Fruit fly (Drosophila melanogaster) whole organism, embryonic: ENCODE data around the gene CG15382.

ENCODE experiments used
- Awh ChIP-seq: fragments of 200-800 bp; sonication (Bioruptor generic); IDR thresholded peaks from 2 replicates; pipeline ENCODE4, ENCODE4 v1.3.6; 2022; ENCODE audit warnings: missing biosample characterization, missing genetic modification characterization
- CG10366 ChIP-seq: fragments of 200-800 bp; sonication (Bioruptor generic); IDR thresholded peaks from 2 replicates; pipeline ENCODE4 v1.3.6; 2022; ENCODE audit warnings: missing biosample characterization, missing genetic modification characterization
- CG10543 ChIP-seq: fragments of 200-800 bp; sonication (Bioruptor generic); optimal IDR thresholded peaks from 3 replicates; lab custom pipeline; 2017; ENCODE audit warnings: missing biosample characterization, mild to moderate bottlenecking, missing genetic modification characterization, moderate library complexity
- CG11456 ChIP-seq: fragments of 200-800 bp; sonication (Bioruptor generic); IDR thresholded peaks from 3 replicates; pipeline ENCODE4 v1.3.6; 2022; ENCODE audit warnings: missing biosample characterization, missing genetic modification characterization
- CG12219 ChIP-seq: fragments of 200-800 bp; sonication (Bioruptor generic); optimal IDR thresholded peaks from 3 replicates; lab custom pipeline; 2018; ENCODE audit warnings: missing biosample characterization, mild to moderate bottlenecking, missing genetic modification characterization
- CG12769 ChIP-seq: fragments of 200-800 bp; sonication (Bioruptor generic); optimal IDR thresholded peaks from 2 replicates; lab custom pipeline; 2019; ENCODE audit warnings: missing biosample characterization, mild to moderate bottlenecking, missing genetic modification characterization, moderate library complexity
- CG13296 ChIP-seq: fragments of 200-800 bp; sonication (Bioruptor generic); optimal IDR thresholded peaks from 3 replicates; lab custom pipeline; 2018; ENCODE audit warnings: missing biosample characterization, mild to moderate bottlenecking, missing genetic modification characterization
- CG14014 ChIP-seq: fragments of 200-800 bp; sonication (Bioruptor generic); IDR thresholded peaks from 2 replicates; pipeline ENCODE4 v1.3.6; 2022; ENCODE audit warnings: missing biosample characterization, missing genetic modification characterization
- CG16815 ChIP-seq: fragments of 200-800 bp; sonication (Bioruptor generic); optimal IDR thresholded peaks from 3 replicates; lab custom pipeline; 2017; ENCODE audit warnings: missing biosample characterization, mild to moderate bottlenecking, missing genetic modification characterization
- CG17328 ChIP-seq: fragments of 200-800 bp; sonication (Bioruptor generic); IDR thresholded peaks from 2 replicates; pipeline ENCODE4 v1.3.6; 2022; ENCODE audit warnings: missing biosample characterization, missing genetic modification characterization
- CG17359 ChIP-seq: fragments of 200-800 bp; sonication (Bioruptor generic); optimal IDR thresholded peaks from 3 replicates; lab custom pipeline; 2018; ENCODE audit warnings: missing biosample characterization, mild to moderate bottlenecking, missing genetic modification characterization, moderate library complexity
- CG18476 ChIP-seq: fragments of 200-800 bp; sonication (Bioruptor generic); optimal IDR thresholded peaks from 2 replicates; lab custom pipeline; 2016; ENCODE audit warnings: missing biosample characterization, mild to moderate bottlenecking, missing genetic modification characterization
- CG32767 ChIP-seq: fragments of 200-800 bp; sonication (Bioruptor generic); IDR thresholded peaks from 2 replicates; pipeline ENCODE4 v1.3.6; 2022; ENCODE audit warnings: missing biosample characterization, missing genetic modification characterization
- CG3407 ChIP-seq: fragments of 200-800 bp; sonication (Bioruptor generic); optimal IDR thresholded peaks from 2 replicates; lab custom pipeline; 2018; ENCODE audit warnings: missing biosample characterization, mild to moderate bottlenecking, missing genetic modification characterization
- CG4360 ChIP-seq: fragments of 200-800 bp; sonication (Bioruptor generic); IDR thresholded peaks from 2 replicates; pipeline ENCODE4 v1.3.6; 2022; ENCODE audit warnings: missing biosample characterization, missing genetic modification characterization
- CG6813 ChIP-seq: fragments of 200-800 bp; sonication (Bioruptor generic); optimal IDR thresholded peaks from 2 replicates; lab custom pipeline; 2017; ENCODE audit warnings: missing biosample characterization, missing genetic modification characterization, mild to moderate bottlenecking, moderate library complexity, missing genetic modification reagents
- CG8765 ChIP-seq: fragments of 200-800 bp; sonication (Bioruptor generic); IDR thresholded peaks from 2 replicates; pipeline ENCODE4 v1.3.6; 2022; ENCODE audit warnings: missing biosample characterization, missing genetic modification characterization
- CG9817 ChIP-seq: fragments of 200-800 bp; sonication (Bioruptor generic); optimal IDR thresholded peaks from 2 replicates; lab custom pipeline; 2018; ENCODE audit warnings: missing biosample characterization, mild to moderate bottlenecking, missing genetic modification characterization, moderate library complexity
- Lim3 ChIP-seq: fragments of 200-800 bp; sonication (Bioruptor generic); IDR thresholded peaks from 2 replicates; pipeline ENCODE4 v1.3.6; 2022; ENCODE audit warnings: missing biosample characterization, missing genetic modification characterization
- Med ChIP-seq: fragments of 200-800 bp; sonication (Bioruptor generic); peaks from one replicate; lab custom pipeline; 2016; ENCODE audit warnings: missing biosample characterization, missing genetic modification characterization, mild to moderate bottlenecking, inconsistent platforms, moderate library complexity
- NC2β ChIP-seq: fragments of 200-800 bp; sonication (Bioruptor generic); optimal IDR thresholded peaks from 2 replicates; lab custom pipeline; 2016; ENCODE audit warnings: missing biosample characterization, missing genetic modification characterization
- Neu2 ChIP-seq: fragments of 200-800 bp; sonication (Bioruptor generic); optimal IDR thresholded peaks from 3 replicates; lab custom pipeline; 2016; ENCODE audit warnings: missing biosample characterization, missing genetic modification characterization, borderline replicate concordance
- Nf-YC ChIP-seq: fragments of 200-800 bp; optimal IDR thresholded peaks from 3 replicates; lab custom pipeline; 2019; ENCODE audit warnings: missing biosample characterization, mild to moderate bottlenecking, missing genetic modification characterization, moderate library complexity
- Opbp ChIP-seq: fragments of 200-800 bp; sonication (Bioruptor generic); IDR thresholded peaks from 3 replicates; pipeline ENCODE4 v1.3.6; 2022; ENCODE audit warnings: missing biosample characterization, missing genetic modification characterization; ENCODE audit not compliant: partially characterized antibody
- Sry-δ ChIP-seq: fragments of 200-800 bp; sonication (Bioruptor generic); optimal IDR thresholded peaks from 2 replicates; lab custom pipeline; 2016; ENCODE audit warnings: missing biosample characterization, missing genetic modification characterization
- Ssrp ChIP-seq: fragments of 200-800 bp; sonication (Bioruptor generic); optimal IDR thresholded peaks from 2 replicates; lab custom pipeline; 2018; ENCODE audit warnings: missing biosample characterization, mild to moderate bottlenecking, missing genetic modification characterization, moderate library complexity
- Trl ChIP-seq, 3 experiments: fragments of >200 bp in 2 of 3; fragments of 200-800 bp in 1 of 3; sonication (Bioruptor generic) in 1 of 3; optimal IDR thresholded peaks; 2 replicates in 1 of 3; 3 replicates in 2 of 3; lab custom pipeline; 2016 to 2017; ENCODE audit warnings: missing biosample characterization in 1 of 3, missing genetic modification characterization in 1 of 3
- Vsx1 ChIP-seq: fragments of 200-800 bp; sonication (Bioruptor generic); optimal IDR thresholded peaks from 2 replicates; lab custom pipeline; 2017; ENCODE audit warnings: missing biosample characterization, mild to moderate bottlenecking, missing genetic modification characterization, missing genetic modification reagents
- YL-1 ChIP-seq: fragments of 200-800 bp; sonication (Bioruptor generic); optimal IDR thresholded peaks from 3 replicates; lab custom pipeline; 2017; ENCODE audit warnings: missing biosample characterization, mild to moderate bottlenecking, missing genetic modification characterization
- aop ChIP-seq: fragments of 200-800 bp; sonication (Bioruptor generic); IDR thresholded peaks from 2 replicates; pipeline ENCODE4 v1.3.6; 2022; ENCODE audit warnings: missing biosample characterization, missing genetic modification characterization
- bigmax ChIP-seq: fragments of 200-800 bp; sonication (Bioruptor generic); optimal IDR thresholded peaks from 2 replicates; lab custom pipeline; 2018; ENCODE audit warnings: missing biosample characterization, mild to moderate bottlenecking, missing genetic modification characterization
- bsh ChIP-seq, 2 experiments: fragments of 200-800 bp; sonication (Bioruptor generic); optimal IDR thresholded peaks; 2 replicates each; lab custom pipeline; 2017 to 2018; ENCODE audit warnings: mild to moderate bottlenecking in 2 of 2, missing biosample characterization in 2 of 2, missing genetic modification characterization in 2 of 2, moderate library complexity in 1 of 2
- cg ChIP-seq: fragments of 200-800 bp; sonication (Bioruptor generic); optimal IDR thresholded peaks from 3 replicates; lab custom pipeline; 2019; ENCODE audit warnings: missing biosample characterization, mild to moderate bottlenecking, missing genetic modification characterization, moderate library complexity
- chm ChIP-seq: fragments of 200-800 bp; sonication (Bioruptor generic); IDR thresholded peaks from 2 replicates; pipeline ENCODE4 v1.3.6; 2022; ENCODE audit warnings: missing biosample characterization, missing genetic modification characterization
- ci ChIP-seq: fragments of 200-800 bp; sonication (Bioruptor generic); IDR thresholded peaks from 3 replicates; pipeline ENCODE4 v1.3.6; 2022; ENCODE audit warnings: missing biosample characterization, missing genetic modification characterization
- corto ChIP-seq: fragments of 200-800 bp; sonication (Bioruptor generic); optimal IDR thresholded peaks from 2 replicates; lab custom pipeline; 2016; ENCODE audit warnings: missing biosample characterization, mild to moderate bottlenecking, missing genetic modification characterization, moderate library complexity
- crol ChIP-seq: fragments of 200-800 bp; sonication (Bioruptor generic); IDR thresholded peaks from 2 replicates; pipeline ENCODE4 v1.3.6; 2022; ENCODE audit warnings: missing biosample characterization, missing genetic modification characterization
- fd96Cb ChIP-seq: fragments of 200-800 bp; sonication (Bioruptor generic); optimal IDR thresholded peaks from 2 replicates; lab custom pipeline; 2018; ENCODE audit warnings: missing biosample characterization, mild to moderate bottlenecking, missing genetic modification characterization, moderate library complexity
- hkb ChIP-seq, 2 experiments: fragments of 200-800 bp in 1 of 2; fragments of >200 bp in 1 of 2; sonication (Bioruptor generic) in 1 of 2; IDR thresholded peaks in 1 of 2; optimal IDR thresholded peaks in 1 of 2; 2 replicates each; pipeline versions ENCODE4 v1.3.6 to Lab custom; 2017 to 2022; ENCODE audit warnings: missing biosample characterization in 1 of 2, missing genetic modification characterization in 1 of 2
- nerfin-1 ChIP-seq: fragments of 200-800 bp; sonication (Bioruptor generic); optimal IDR thresholded peaks from 3 replicates; lab custom pipeline; 2019; ENCODE audit warnings: missing biosample characterization, mild to moderate bottlenecking, missing genetic modification characterization, moderate library complexity
- oc ChIP-seq: fragments of 200-800 bp; sonication (Bioruptor generic); optimal IDR thresholded peaks from 2 replicates; lab custom pipeline; 2018; ENCODE audit warnings: missing biosample characterization, mild to moderate bottlenecking, missing genetic modification characterization, moderate library complexity
- pita ChIP-seq: fragments of 200-800 bp; sonication (Bioruptor generic); optimal IDR thresholded peaks from 2 replicates; lab custom pipeline; 2017; ENCODE audit warnings: missing biosample characterization, mild to moderate bottlenecking, missing genetic modification characterization
- ranshi ChIP-seq: fragments of 200-800 bp; sonication (Bioruptor generic); IDR thresholded peaks from 2 replicates; pipeline ENCODE4 v1.3.6; 2022; ENCODE audit warnings: missing biosample characterization, missing genetic modification characterization
- sr ChIP-seq: fragments of 200-800 bp; sonication (Bioruptor generic); IDR thresholded peaks from 3 replicates; pipeline ENCODE4 v1.3.6; 2022; ENCODE audit warnings: missing biosample characterization, missing genetic modification characterization
- vvl ChIP-seq: fragments of 200-800 bp; sonication (Bioruptor generic); IDR thresholded peaks from 2 replicates; pipeline ENCODE4 v1.3.6; 2022; ENCODE audit warnings: missing biosample characterization, missing genetic modification characterization
- z ChIP-seq: fragments of 200-800 bp; sonication (Bioruptor generic); IDR thresholded peaks from 3 replicates; pipeline ENCODE4 v1.3.6; 2022; ENCODE audit warnings: missing biosample characterization, missing genetic modification characterization

CG15382 gene

dm6 chr2L:2161244-2162243 is 6.0 kb downstream of the CG15382 start (continued):
- no peak for TF ChIP-seq NC2β (GFP tag; lab: Kevin White, UChicago)
- peak; percentile 36; the same call in 1 of the 2 replicates for TF ChIP-seq CG10366 (GFP tag; lab: Robert Waterston, UW)
- no peak; the same call in 1 of the 2 replicates for TF ChIP-seq CG8765 (GFP tag; lab: Robert Waterston, UW)
- peak; percentile 13 for TF ChIP-seq CG3407
- peak; percentile 76 for TF ChIP-seq CG16815
- TF ChIP-seq CG13296 (GFP tag; lab: Kevin White, UChicago) = no peak
- TF ChIP-seq CG11456 (GFP tag; lab: Robert Waterston, UW) = peak; percentile 23; the same call in 1 of the 3 replicates
- TF ChIP-seq CG18476 = peak; percentile 48
- TF ChIP-seq CG14014 (GFP tag; lab: Robert Waterston, UW) = no peak
- peak; percentile 36 for TF ChIP-seq CG6813 (GFP tag; lab: Kevin White, UChicago)
- peak; percentile 63 for TF ChIP-seq Ssrp
- TF ChIP-seq bigmax = no peak
- TF ChIP-seq Nf-YC (tag; lab: Kevin White, UChicago) = no peak
- TF ChIP-seq CG17359 (tag; lab: Kevin White, UChicago) = peak; percentile 33
- peak; percentile 99 for TF ChIP-seq sr (GFP tag; lab: Robert Waterston, UW)

- TF ChIP-seq Trl (optimal IDR thresholded peaks at IDR 0.05; lab: Kevin White, UChicago) (no peak), Trl (GFP tag; optimal IDR thresholded peaks at IDR 0.05; lab: Kevin White, UChicago) (no peak), hkb (optimal IDR thresholded peaks at IDR 0.05; lab: Kevin White, UChicago) (no peak), hkb (GFP tag; IDR thresholded peaks at IDR 0.05; lab: Robert Waterston, UW) (no peak; the same call in 1 of the 2 replicates), Vsx1 (GFP tag; lab: Kevin White, UChicago) (no peak), chm (GFP tag; lab: Robert Waterston, UW) (peak; percentile 18), Neu2 (GFP tag; lab: Kevin White, UChicago) (no peak), crol (GFP tag; lab: Robert Waterston, UW) (peak; percentile 90), cg (peak; percentile 76), corto (no peak), nerfin-1 (tag; lab: Kevin White, UChicago) (no peak), fd96Cb (no peak), aop (GFP tag; lab: Robert Waterston, UW) (peak; percentile 99), CG4360 (no peak), CG12769 (tag; lab: Kevin White, UChicago) (peak; percentile 85), CG17328 (GFP tag; lab: Robert Waterston, UW) (no peak), CG9817 (tag; lab: Kevin White, UChicago) (no peak), pita (GFP tag; lab: Kevin White, UChicago) (no peak), Awh (GFP tag; lab: Robert Waterston, UW) (peak; percentile 29; the same call in 1 of the 2 replicates), oc (tag; lab: Kevin White, UChicago) (peak; percentile 56), vvl (GFP tag; lab: Robert Waterston, UW) (peak; percentile 52; the same call in 1 of the 2 replicates), bsh (GFP tag; optimal IDR thresholded peaks at IDR 0.05; lab: Kevin White, UChicago) (no peak), sr (GFP tag; lab: Robert Waterston, UW) (peak; percentile 78), CG11456 (GFP tag; lab: Robert Waterston, UW) (no peak), CG12219 (GFP tag; lab: Kevin White, UChicago) (no peak), Opbp (GFP tag; lab: Robert Waterston, UW) (0 out of 3 replicates have a peak, but pooled peaks have one; percentile 31), z (GFP tag; lab: Robert Waterston, UW) (peak; percentile 49; the same call in 1 of the 3 replicates), Lim3 (no peak), ranshi (GFP tag; lab: Robert Waterston, UW) (0 out of 2 replicates have a peak, but pooled peaks have one; percentile 1), CG32767 (GFP tag; lab: Robert Waterston, UW) (peak; percentile 79), CG10543 (peak; percentile 48), Med (peak; percentile 70), YL-1 (GFP tag; lab: Kevin White, UChicago) (no peak), Sry-δ (GFP tag; lab: Kevin White, UChicago) (no peak), ci (peak; percentile 32; the same call in 1 of the 3 replicates)
These were observed 6.7 kb downstream of the CG15382 start for dm6 chr2L:2162281-2162680.
